Worm (Caenorhabditis elegans) whole organism, L4 larva: Measurements from ENCODE around the gene F59A6.13.

Experiments
- F37D6.2 ChIP-seq: sonication (generic microtip); optimal IDR thresholded peaks from 2 replicates; lab custom pipeline; 2016; ENCODE audit warnings: mild to moderate bottlenecking, missing genetic modification characterization, missing compliant biosample characterization
- Y48G9A.11 ChIP-seq: fragments of 200-800 bp; sonication (Bioruptor generic); IDR thresholded peaks from 2 replicates; pipeline ENCODE4 v1.3.6; 2022; ENCODE audit warnings: missing genetic modification reagents, missing genetic modification characterization, missing compliant biosample characterization
- aha-1 ChIP-seq: fragments of 150-350 bp; peaks from one replicate; lab custom pipeline; 2014; ENCODE audit warnings: missing biosample characterization, missing genetic modification characterization
- ceh-20 ChIP-seq: fragments of 200-800 bp; sonication (Bioruptor generic); IDR thresholded peaks from 2 replicates; pipeline ENCODE4 v1.3.6; 2022; ENCODE audit warnings: missing genetic modification reagents, missing genetic modification characterization, missing compliant biosample characterization
- ceh-82 ChIP-seq: sonication (generic microtip); optimal IDR thresholded peaks from 2 replicates; lab custom pipeline; 2017; ENCODE audit warnings: missing biosample characterization, missing genetic modification characterization
- ces-1 ChIP-seq: fragments of 150-350 bp; sonication (generic microtip); optimal IDR thresholded peaks from 4 replicates; lab custom pipeline; 2014; ENCODE audit warnings: missing biosample characterization, missing genetic modification reagents, missing genetic modification characterization
- ctbp-1 ChIP-seq: fragments of 200-800 bp; sonication (Bioruptor generic); IDR thresholded peaks from 2 replicates; pipeline ENCODE4 v1.3.6; 2022; ENCODE audit warnings: missing genetic modification reagents, missing genetic modification characterization, missing compliant biosample characterization
- daf-12 ChIP-seq: fragments of 150-350 bp; optimal IDR thresholded peaks from 2 replicates; lab custom pipeline; 2014; ENCODE audit warnings: missing biosample characterization, missing genetic modification reagents, missing genetic modification characterization
- daf-16 ChIP-seq, 3 experiments: sonication (generic microtip); optimal IDR thresholded peaks; 2 replicates each; lab custom pipeline; 2016 to 2017; ENCODE audit warnings: missing genetic modification characterization in 3 of 3, missing genetic modification reagents in 3 of 3, mild to moderate bottlenecking in 2 of 3, missing compliant biosample characterization in 2 of 3, missing biosample characterization in 1 of 3, moderate library complexity in 1 of 3
- daf-8 ChIP-seq: fragments of 200-800 bp; sonication (Bioruptor generic); IDR thresholded peaks from 2 replicates; pipeline ENCODE4 v1.3.6; 2022; ENCODE audit warnings: missing genetic modification characterization, missing compliant biosample characterization
- dpl-1 ChIP-seq: fragments of 150-350 bp; optimal IDR thresholded peaks from 2 replicates; lab custom pipeline; 2014; ENCODE audit warnings: missing biosample characterization, missing genetic modification reagents, missing genetic modification characterization
- dve-1 ChIP-seq: sonication (generic microtip); optimal IDR thresholded peaks from 2 replicates; lab custom pipeline; 2017; ENCODE audit warnings: antibody characterized with exemption, mild to moderate bottlenecking, missing genetic modification characterization, missing compliant biosample characterization; ENCODE audit not compliant: insufficient read depth
- egl-43 ChIP-seq: fragments of 200-800 bp; sonication (Bioruptor generic); IDR thresholded peaks from 2 replicates; pipeline ENCODE4 v1.3.6; 2022; ENCODE audit warnings: missing genetic modification reagents, missing genetic modification characterization, missing compliant biosample characterization
- fkh-10 ChIP-seq: fragments of 150-350 bp; optimal IDR thresholded peaks from 2 replicates; lab custom pipeline; 2014; ENCODE audit warnings: missing biosample characterization, missing genetic modification reagents, missing genetic modification characterization
- gei-8 ChIP-seq: fragments of 200-800 bp; sonication (Bioruptor generic); optimal IDR thresholded peaks from 2 replicates; lab custom pipeline; 2018; ENCODE audit warnings: mild to moderate bottlenecking, missing genetic modification characterization, missing compliant biosample characterization
- hif-1 ChIP-seq, 2 experiments: sonication (generic microtip); optimal IDR thresholded peaks; 2 replicates each; lab custom pipeline; 2016 to 2017; ENCODE audit warnings: missing compliant biosample characterization in 2 of 2, missing genetic modification characterization in 2 of 2, missing genetic modification reagents in 2 of 2, missing genotype in 2 of 2, mild to moderate bottlenecking in 1 of 2
- hlh-11 ChIP-seq: fragments of 200-800 bp; sonication (Bioruptor generic); optimal IDR thresholded peaks from 2 replicates; lab custom pipeline; 2018; ENCODE audit warnings: mild to moderate bottlenecking, missing genetic modification characterization, missing compliant biosample characterization
- hmg-1.1 ChIP-seq: fragments of 200-800 bp; sonication (Bioruptor generic); IDR thresholded peaks from 2 replicates; pipeline ENCODE4 v1.3.6; 2022; ENCODE audit warnings: missing genetic modification reagents, missing genetic modification characterization, missing compliant biosample characterization
- lin-13 ChIP-seq: fragments of 150-350 bp; optimal IDR thresholded peaks from 2 replicates; lab custom pipeline; 2014; ENCODE audit warnings: missing biosample characterization, missing genetic modification reagents, missing genetic modification characterization
- lin-29 ChIP-seq: fragments of 200-800 bp; sonication (Bioruptor generic); IDR thresholded peaks from 2 replicates; pipeline ENCODE4 v1.3.6; 2022; ENCODE audit warnings: missing genetic modification reagents, missing genetic modification characterization, missing compliant biosample characterization
- lin-38 ChIP-seq: fragments of 200-800 bp; sonication (Bioruptor generic); IDR thresholded peaks from 2 replicates; pipeline ENCODE4 v1.3.6; 2022; ENCODE audit warnings: missing genetic modification reagents, missing genetic modification characterization, missing compliant biosample characterization
- lsy-2 ChIP-seq, 2 experiments: fragments of 150-350 bp in 1 of 2; sonication (generic microtip) in 1 of 2; optimal IDR thresholded peaks; 2 replicates each; lab custom pipeline; 2014 to 2017; ENCODE audit warnings: missing biosample characterization in 2 of 2, missing genetic modification characterization in 2 of 2
- mep-1 ChIP-seq: fragments of 150-350 bp; sonication (generic microtip); optimal IDR thresholded peaks from 3 replicates; lab custom pipeline; 2014; ENCODE audit warnings: missing biosample characterization, missing genetic modification characterization
- mes-2 ChIP-seq: sonication (generic microtip); optimal IDR thresholded peaks from 2 replicates; lab custom pipeline; 2016; ENCODE audit warnings: missing genotype, mild to moderate bottlenecking, missing genetic modification characterization, missing compliant biosample characterization; ENCODE audit not compliant: poor library complexity, severe bottlenecking
- mxl-3 ChIP-seq: fragments of 200-800 bp; sonication (Bioruptor generic); optimal IDR thresholded peaks from 2 replicates; lab custom pipeline; 2018; ENCODE audit warnings: mild to moderate bottlenecking, missing genetic modification characterization, missing compliant biosample characterization
- nhr-102 ChIP-seq: sonication (generic microtip); optimal IDR thresholded peaks from 2 replicates; lab custom pipeline; 2016; ENCODE audit warnings: mild to moderate bottlenecking, missing genetic modification characterization, moderate library complexity, missing compliant biosample characterization
- nhr-6 ChIP-seq: fragments of 150-350 bp; optimal IDR thresholded peaks from 2 replicates; lab custom pipeline; 2014; ENCODE audit warnings: missing biosample characterization, missing genetic modification characterization
- rbr-2 ChIP-seq: sonication (generic microtip); optimal IDR thresholded peaks from 2 replicates; lab custom pipeline; 2016; ENCODE audit warnings: missing genotype, missing genetic modification characterization, missing compliant biosample characterization
- snpc-1.2 ChIP-seq: fragments of 200-800 bp; sonication (Bioruptor generic); IDR thresholded peaks from 2 replicates; pipeline ENCODE4 v1.3.6; 2022; ENCODE audit warnings: missing genetic modification reagents, missing genetic modification characterization, missing compliant biosample characterization
- tag-97 ChIP-seq: fragments of 200-800 bp; sonication (Bioruptor generic); IDR thresholded peaks from 2 replicates; pipeline ENCODE4 v1.3.6; 2022; ENCODE audit warnings: missing genetic modification characterization, missing compliant biosample characterization
- unc-130 ChIP-seq: sonication (generic microtip); optimal IDR thresholded peaks from 2 replicates; lab custom pipeline; 2016; ENCODE audit warnings: missing genetic modification reagents, missing genetic modification characterization, missing compliant biosample characterization
- ztf-7 ChIP-seq: fragments of 150-350 bp; optimal IDR thresholded peaks from 2 replicates; lab custom pipeline; 2014; ENCODE audit warnings: missing biosample characterization, missing genetic modification characterization

F59A6.13 gene

DNA sequence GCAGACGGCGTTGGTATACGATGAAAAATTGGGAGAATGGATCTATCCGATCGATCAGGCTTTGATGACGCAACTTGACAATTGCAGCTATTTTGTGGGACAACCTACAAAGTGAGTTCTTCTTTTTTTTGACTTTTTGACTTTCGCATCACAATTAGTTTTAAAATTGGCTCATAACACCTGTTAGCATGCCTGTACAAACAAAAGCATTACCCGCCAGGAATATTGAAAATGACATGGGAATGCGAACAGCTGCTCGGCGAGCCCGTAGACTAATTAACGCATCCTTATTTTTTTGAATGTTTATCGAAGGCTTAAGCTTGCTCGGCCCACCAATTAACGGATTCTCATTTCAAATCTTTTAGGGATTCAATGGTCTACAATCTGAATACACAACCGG is 35.3 kb upstream of the F59A6.13 start:
- TF ChIP-seq snpc-1.2 (GFP tag; lab: Robert Waterston, UW) = no peak
- no peak for TF ChIP-seq gei-8 (GFP tag; lab: Kevin White, UChicago)
- no peak for TF ChIP-seq ztf-7 (tag; lab: Kevin White, UChicago)
- no peak for TF ChIP-seq ceh-20 (GFP tag; lab: Robert Waterston, UW)
- TF ChIP-seq unc-130 = no peak
- TF ChIP-seq lin-29 (GFP tag; lab: Robert Waterston, UW) = no peak
- TF ChIP-seq F37D6.2 (tag; lab: Kevin White, UChicago) = no peak
- no peak for TF ChIP-seq hlh-11
- no peak for TF ChIP-seq daf-8 (GFP tag; lab: Robert Waterston, UW)

DNA sequence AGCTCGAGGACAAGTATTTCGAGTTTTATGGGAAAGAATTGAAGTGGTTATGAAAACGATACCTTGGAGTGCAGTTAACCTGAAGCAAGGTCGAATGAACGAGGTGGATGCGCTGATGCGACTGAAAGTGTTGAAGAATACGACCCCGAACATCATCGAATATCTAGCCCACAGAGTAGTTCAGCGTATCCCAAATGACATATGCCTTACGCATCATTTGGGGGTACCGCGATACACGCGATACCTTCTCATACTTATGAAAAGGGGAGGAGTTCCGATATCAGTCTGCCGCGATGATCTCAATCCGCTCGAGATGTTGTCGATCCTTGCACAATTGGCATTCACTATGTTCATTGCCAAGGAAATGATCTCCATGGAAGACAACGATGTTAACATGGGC is 32.8 kb upstream of the F59A6.13 start, which contains the start of gene T27F7.12:
Gene T27F7.12 (plus strand): TSS at position 301 of the 400 bp plus-strand sequence.
- TF ChIP-seq daf-12 (tag; lab: Kevin White, UChicago) (no peak), nhr-102 (tag; lab: Kevin White, UChicago) (no peak), hlh-11 (no peak), hmg-1.1 (no peak), daf-16 (GFP tag; optimal IDR thresholded peaks at IDR 0.05; lab: Kevin White, UChicago) (no peak), daf-16 (tag; optimal IDR thresholded peaks at IDR 0.05; lab: Kevin White, UChicago) (no peak), ztf-7 (tag; lab: Kevin White, UChicago) (no peak)

DNA sequence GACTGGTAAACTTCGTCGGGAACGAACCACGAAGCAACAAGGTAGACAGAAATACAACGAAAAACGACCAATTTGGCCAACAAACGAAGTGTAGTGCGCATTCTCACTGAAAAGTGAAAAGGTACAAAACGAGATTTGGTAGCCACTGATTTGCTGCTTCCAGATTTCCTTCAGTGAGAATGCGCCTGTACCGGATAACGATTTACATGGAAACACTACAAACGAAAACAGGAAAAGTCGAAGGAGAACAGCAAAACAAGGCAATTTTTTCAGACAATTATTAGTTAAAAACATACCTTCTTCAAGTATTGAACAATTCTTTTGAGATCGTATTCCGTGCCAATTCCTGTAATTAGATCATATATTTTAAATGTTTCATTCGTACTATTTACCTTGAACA is 29.6 kb upstream of the F59A6.13 start, which contains the start of gene pigb-1:
Gene pigb-1 (minus strand): TSS at position 101 of the 400 bp plus-strand sequence.
- 0 out of 2 replicates have a peak, but pooled peaks have one; percentile 19 for TF ChIP-seq ctbp-1
- TF ChIP-seq lsy-2 (tag; optimal IDR thresholded peaks at IDR 0.05; lab: Kevin White, UChicago) = no peak
- TF ChIP-seq, all 104 proteins: peak for 1

DNA sequence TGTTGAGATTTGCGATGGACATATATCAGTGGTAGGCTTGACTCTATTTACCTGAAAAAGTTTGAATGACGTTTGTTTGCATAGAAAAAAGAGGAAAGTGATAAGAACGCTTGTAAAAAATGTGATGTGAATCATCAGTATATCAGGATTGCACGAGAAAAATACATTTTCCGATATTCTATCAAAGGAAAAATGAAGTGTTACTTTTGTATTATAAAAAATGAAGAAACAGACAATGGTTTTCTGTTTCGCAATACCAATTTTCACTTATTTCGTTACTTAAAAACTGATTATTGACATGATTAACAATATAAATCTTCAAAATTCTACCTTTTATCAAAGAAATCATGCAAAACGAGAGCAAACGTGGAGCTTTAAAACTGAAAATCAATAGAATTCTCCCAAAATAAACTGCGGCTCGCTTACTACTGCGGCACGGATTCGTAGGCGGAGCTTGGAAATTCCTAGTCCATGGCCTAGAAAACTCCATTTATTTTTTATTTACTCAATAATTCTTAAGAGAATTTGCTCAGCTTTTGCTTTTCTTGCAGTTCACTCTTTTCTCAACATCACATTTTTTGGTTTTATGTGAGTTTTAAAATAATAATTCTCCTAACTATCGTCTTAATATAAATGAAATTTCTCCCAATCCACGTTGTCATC is 28.9 kb upstream of the F59A6.13 start, which contains the start of the genes eif-1 and vps-24:
Gene eif-1 (minus strand): TSS at position 51 of the 663 bp plus-strand sequence.
Gene vps-24 (plus strand): TSS at position 469 of the 663 bp plus-strand sequence.
- peak; percentile 48 for TF ChIP-seq lin-13
- TF ChIP-seq daf-16 (GFP tag; optimal IDR thresholded peaks at IDR 0.05; lab: Kevin White, UChicago) = no peak
- TF ChIP-seq daf-16 (tag; optimal IDR thresholded peaks at IDR 0.05; lab: Kevin White, UChicago) = peak; percentile 47
- no peak for TF ChIP-seq daf-12 (tag; lab: Kevin White, UChicago)
- 0 out of 2 replicates have a peak, but pooled peaks have one; percentile 20 for TF ChIP-seq Y48G9A.11
- no peak for TF ChIP-seq ceh-82 (tag; lab: Kevin White, UChicago)
- TF ChIP-seq dpl-1 = peak; percentile 71
- TF ChIP-seq lin-38 (GFP tag; lab: Robert Waterston, UW) = peak; percentile 52
- no peak for TF ChIP-seq nhr-102 (tag; lab: Kevin White, UChicago)
- TF ChIP-seq lsy-2 (tag; optimal IDR thresholded peaks at IDR 0.05; lab: Kevin White, UChicago) = peak in 1 of 2 experiments; percentile 62
- peak; percentile 18 for TF ChIP-seq mep-1
- TF ChIP-seq hif-1 (tag; optimal IDR thresholded peaks at IDR 0.05; lab: Kevin White, UChicago) = peak in 1 of 2 experiments; percentile 68
- TF ChIP-seq fkh-10 (GFP tag; lab: Kevin White, UChicago) = peak; percentile 31
- peak; percentile 24 for TF ChIP-seq mxl-3 (GFP tag; lab: Kevin White, UChicago)
- peak; percentile 96 for TF ChIP-seq mes-2 (tag; lab: Kevin White, UChicago)
- TF ChIP-seq nhr-6 = peak; percentile 59
- no peak for TF ChIP-seq egl-43 (GFP tag; lab: Robert Waterston, UW)
- no peak for TF ChIP-seq ces-1 (GFP tag; lab: Kevin White, UChicago)
- no peak for TF ChIP-seq tag-97
- peak; percentile 95 for TF ChIP-seq aha-1 (tag; lab: Kevin White, UChicago)
- TF ChIP-seq dve-1 = peak; percentile 16
- peak; percentile 3 for TF ChIP-seq rbr-2 (tag; lab: Kevin White, UChicago)
- peak; percentile 83 for TF ChIP-seq unc-130
